Fruit fly (Drosophila melanogaster): ENCODE results near the gene CG18048.

Gene CG18048

DNA sequence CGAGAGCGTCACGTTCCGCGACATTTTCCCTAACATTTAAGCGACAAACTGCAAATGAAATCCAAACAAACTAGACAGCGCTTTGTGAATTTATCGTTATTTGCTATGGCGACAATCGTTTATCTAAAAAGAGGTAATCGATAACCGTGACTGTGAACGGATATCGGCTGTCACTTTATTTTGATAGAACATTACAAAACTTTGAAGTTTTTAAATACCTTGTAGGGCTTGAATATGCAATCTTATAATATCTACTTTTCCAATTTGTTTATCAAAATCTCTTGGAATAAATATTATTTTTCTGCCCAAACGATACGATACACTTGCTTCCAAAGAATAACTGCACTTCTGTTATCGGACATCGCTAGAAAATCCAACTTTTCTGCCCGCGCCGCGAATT, 34.2 kb downstream of the CG18048 start, which contains the start of the genes CG1024 and TfIIFalpha (continued):
- TF ChIP-seq bbx (GFP tag; IDR thresholded peaks at IDR 0.05; ENCODE audit: partially characterized antibody): peak; percentile 77
- no peak for TF ChIP-seq CG15073 (GFP tag; optimal IDR thresholded peaks at IDR 0.05)
- no peak for TF ChIP-seq CG14667 (GFP tag; IDR thresholded peaks at IDR 0.05)
- peak; percentile 19 for TF ChIP-seq lbe (GFP tag; optimal IDR thresholded peaks at IDR 0.05)
- TF ChIP-seq ken (GFP tag; IDR thresholded peaks at IDR 0.05): no peak
- no peak for TF ChIP-seq Vsx1 (GFP tag; optimal IDR thresholded peaks at IDR 0.05)
- no peak for TF ChIP-seq danr (GFP tag; IDR thresholded peaks at IDR 0.05)
- no peak for TF ChIP-seq usp (GFP tag; optimal IDR thresholded peaks at IDR 0.05)
- TF ChIP-seq Poxn (GFP tag; IDR thresholded peaks at IDR 0.05): no peak
- TF ChIP-seq klu (GFP tag; IDR thresholded peaks at IDR 0.05): no peak
- TF ChIP-seq zf30C (GFP tag; optimal IDR thresholded peaks at IDR 0.05): no peak
- no peak for TF ChIP-seq H15 (GFP tag; IDR thresholded peaks at IDR 0.05)
- peak; percentile 92 for TF ChIP-seq CG13287 (GFP tag; IDR thresholded peaks at IDR 0.05; ENCODE audit: partially characterized antibody)
- TF ChIP-seq CG18599 (GFP tag; optimal IDR thresholded peaks at IDR 0.05): no peak
- no peak for TF ChIP-seq CG30431 (GFP tag; optimal IDR thresholded peaks at IDR 0.05)
- TF ChIP-seq br (optimal IDR thresholded peaks at IDR 0.05): no peak
- TF ChIP-seq so (GFP tag; IDR thresholded peaks at IDR 0.05): no peak
- TF ChIP-seq Dip3 (GFP tag; optimal IDR thresholded peaks at IDR 0.05): no peak
- TF ChIP-seq CG4617 (GFP tag; optimal IDR thresholded peaks at IDR 0.05; ENCODE audit: borderline replicate concordance): peak; percentile 15
- TF ChIP-seq phol (tag; optimal IDR thresholded peaks at IDR 0.05): peak; percentile 50
- TF ChIP-seq eyg (GFP tag; optimal IDR thresholded peaks at IDR 0.05): no peak
- peak; percentile 9 for TF ChIP-seq Hsf (GFP tag; optimal IDR thresholded peaks at IDR 0.05)
- TF ChIP-seq CG6654 (GFP tag; optimal IDR thresholded peaks at IDR 0.05): no peak
- no peak for TF ChIP-seq Hr78 (GFP tag; optimal IDR thresholded peaks at IDR 0.05)
- no peak for TF ChIP-seq CG6689 (GFP tag; IDR thresholded peaks at IDR 0.05)
- no peak for TF ChIP-seq vvl (GFP tag; IDR thresholded peaks at IDR 0.05)
- TF ChIP-seq CG6175 (GFP tag; IDR thresholded peaks at IDR 0.05): no peak
- TF ChIP-seq CG15269 (tag; optimal IDR thresholded peaks at IDR 0.05): no peak
- no peak for TF ChIP-seq CG3281 (GFP tag; optimal IDR thresholded peaks at IDR 0.05)
- no peak for TF ChIP-seq fd96Cb (tag; optimal IDR thresholded peaks at IDR 0.05)
- TF ChIP-seq fd64A (GFP tag; optimal IDR thresholded peaks at IDR 0.05): no peak
- peak; percentile 21 for TF ChIP-seq CHES-1-like (GFP tag; optimal IDR thresholded peaks at IDR 0.05)
- TF ChIP-seq Taf1 (GFP tag; IDR thresholded peaks at IDR 0.05): no peak
- no peak for TF ChIP-seq ATbp (GFP tag; optimal IDR thresholded peaks at IDR 0.05)
- TF ChIP-seq chn (GFP tag; optimal IDR thresholded peaks at IDR 0.05): no peak
- TF ChIP-seq toy (GFP tag; IDR thresholded peaks at IDR 0.05): no peak
- TF ChIP-seq chif (GFP tag; optimal IDR thresholded peaks at IDR 0.05): no peak
- TF ChIP-seq CG11695 (GFP tag; IDR thresholded peaks at IDR 0.05): no peak
- no peak for TF ChIP-seq lab (GFP tag; optimal IDR thresholded peaks at IDR 0.05)
- TF ChIP-seq grau (tag; optimal IDR thresholded peaks at IDR 0.05): peak; percentile 14
- TF ChIP-seq Abd-B (GFP tag; optimal IDR thresholded peaks at IDR 0.05): no peak
- TF ChIP-seq CG1233 (GFP tag; optimal IDR thresholded peaks at IDR 0.05): no peak
- TF ChIP-seq run (tag; optimal IDR thresholded peaks at IDR 0.05): no peak
- TF ChIP-seq Adf1 (GFP tag; IDR thresholded peaks at IDR 0.05): 0 out of 2 replicates have a peak, but pooled peaks have one; percentile 8
- no peak for TF ChIP-seq Deaf1 (tag; optimal IDR thresholded peaks at IDR 0.05)
- TF ChIP-seq Dek (tag; optimal IDR thresholded peaks at IDR 0.05): no peak
- no peak for TF ChIP-seq Lim3 (GFP tag; IDR thresholded peaks at IDR 0.05)
- TF ChIP-seq E2f2 (GFP tag; IDR thresholded peaks at IDR 0.05): peak; percentile 64
- TF ChIP-seq CTCF (GFP tag; optimal IDR thresholded peaks at IDR 0.05): no peak
- no peak for TF ChIP-seq Ssrp (tag; optimal IDR thresholded peaks at IDR 0.05)
- no peak for TF ChIP-seq CG6683 (GFP tag; optimal IDR thresholded peaks at IDR 0.05)
- peak; percentile 95 for TF ChIP-seq CG14860 (GFP tag; IDR thresholded peaks at IDR 0.05; ENCODE audit: partially characterized antibody)
